Worm (Caenorhabditis elegans): Measurements from ENCODE around the gene Y71H2AM.6.

Y71H2AM.6 gene

ce11 chrIII:2780793-2781192, at the start of gene Y71H2AM.6:
TSS of gene Y71H2AM.6 (plus strand) at chrIII:2781056.
- TF ChIP-seq ceh-13 (GFP tag; optimal IDR thresholded peaks at IDR 0.05) (no peak), F13C5.2 (tag; optimal IDR thresholded peaks at IDR 0.05) (peak; percentile 20), tbx-37 (GFP tag; conservative IDR thresholded peaks at IDR 0.05) (no peak)

DNA sequence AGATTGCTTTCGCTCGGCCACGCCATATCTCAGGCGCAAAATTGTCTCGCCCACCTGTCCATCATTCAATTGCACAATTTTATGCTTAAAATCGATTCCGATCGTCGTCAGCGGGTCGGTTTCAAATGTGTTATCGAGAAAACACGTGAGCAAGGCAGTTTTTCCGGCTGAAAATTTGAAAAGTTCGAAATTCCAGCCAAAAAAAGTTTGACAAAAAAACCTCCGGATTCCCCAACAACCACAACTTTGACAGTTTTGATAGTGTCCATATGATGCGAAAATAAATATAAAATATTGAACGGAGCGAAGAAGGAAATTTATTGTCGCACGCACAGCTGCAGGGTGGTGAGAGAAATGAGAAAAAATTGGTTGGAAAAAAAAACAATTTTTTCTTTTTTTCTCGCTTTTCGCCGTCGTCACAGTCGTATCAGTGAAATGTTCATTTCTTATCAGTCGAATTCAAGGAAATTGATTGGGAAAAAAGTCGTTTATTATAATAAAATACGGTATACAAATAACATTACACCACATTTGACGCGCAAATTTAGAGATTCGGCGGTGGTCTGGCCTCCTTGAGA, 47.2 kb upstream of the Y71H2AM.6 start, which contains the start of gene Y71H2AM.12:
Gene Y71H2AM.12 (minus strand): TSS at position 486 of the 578 bp plus-strand sequence.
- TF ChIP-seq scrt-1 (GFP tag; IDR thresholded peaks at IDR 0.05) (no peak), ceh-36 (tag; optimal IDR thresholded peaks at IDR 0.05) (no peak), F13C5.2 (tag; optimal IDR thresholded peaks at IDR 0.05) (no peak), pes-1 (GFP tag; IDR thresholded peaks at IDR 0.05) (no peak)

DNA sequence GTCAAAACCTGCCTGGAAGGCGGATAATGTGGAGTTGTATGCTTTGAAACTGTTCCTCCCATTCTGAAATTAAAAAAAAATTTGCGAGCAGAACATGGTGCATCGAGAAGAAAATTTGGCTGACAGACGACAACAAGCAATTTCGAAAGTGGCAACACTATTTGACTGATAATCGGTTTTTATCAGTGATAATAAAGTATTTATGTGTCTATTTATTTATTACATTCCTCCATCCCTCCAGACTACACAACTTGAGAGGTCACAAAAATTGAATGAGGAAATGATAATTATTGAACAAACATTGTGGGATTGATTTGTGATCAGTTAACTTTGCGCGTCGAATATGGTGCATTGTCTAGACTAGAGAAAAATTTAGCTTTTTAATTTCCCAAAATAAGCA, 41.4 kb upstream of the Y71H2AM.6 start, which contains the start of gene cest-25:
Gene cest-25 (minus strand): TSS at position 63 of the 400 bp plus-strand sequence.
- TF ChIP-seq flt-1 (GFP tag; IDR thresholded peaks at IDR 0.05) (no peak), ceh-36 (tag; optimal IDR thresholded peaks at IDR 0.05) (no peak), ama-1 (optimal IDR thresholded peaks at IDR 0.05) (no peak), aly-1 (tag; optimal IDR thresholded peaks at IDR 0.05) (no peak), scrt-1 (GFP tag; IDR thresholded peaks at IDR 0.05) (no peak), B0310.2 (tag; optimal IDR thresholded peaks at IDR 0.05) (no peak), tra-4 (tag; optimal IDR thresholded peaks at IDR 0.05) (no peak), ets-7 (tag; optimal IDR thresholded peaks at IDR 0.05) (no peak), F13C5.2 (tag; optimal IDR thresholded peaks at IDR 0.05) (no peak), hnd-1 (tag; optimal IDR thresholded peaks at IDR 0.05) (no peak), pes-1 (GFP tag; IDR thresholded peaks at IDR 0.05) (no peak), sea-1 (GFP tag; conservative IDR thresholded peaks at IDR 0.05) (no peak), hmbx-1 (tag; optimal IDR thresholded peaks at IDR 0.05) (no peak), hmg-4 (GFP tag; optimal IDR thresholded peaks at IDR 0.05) (no peak), tbx-11 (GFP tag; IDR thresholded peaks at IDR 0.05) (no peak), ceh-13 (GFP tag; optimal IDR thresholded peaks at IDR 0.05) (no peak), tbx-37 (GFP tag; conservative IDR thresholded peaks at IDR 0.05) (no peak)

DNA sequence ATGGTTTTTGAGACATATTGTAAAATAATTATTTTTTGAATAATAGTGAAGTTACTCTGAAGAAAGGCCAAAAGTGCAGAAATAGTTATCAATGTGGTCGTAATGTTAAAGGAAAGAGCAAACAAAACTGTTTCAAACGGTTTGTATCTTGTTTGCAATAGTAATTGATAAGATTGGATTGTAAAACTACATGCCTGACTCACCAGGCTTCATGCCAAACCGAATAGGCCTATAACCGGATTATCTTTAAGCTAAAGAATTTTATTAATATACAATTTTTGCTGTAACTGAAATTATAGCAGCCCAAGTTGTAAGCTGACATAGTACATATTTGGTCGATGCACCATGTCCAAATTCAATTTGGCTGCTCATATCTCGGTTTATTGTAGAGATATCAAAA, 34.3 kb upstream of the Y71H2AM.6 start, which contains the start of gene Y71H2AM.14:
Gene Y71H2AM.14 (minus strand): TSS at position 101 of the 400 bp plus-strand sequence.
- TF ChIP-seq tra-4 (tag; optimal IDR thresholded peaks at IDR 0.05) (no peak), sea-1 (GFP tag; conservative IDR thresholded peaks at IDR 0.05) (no peak), pes-1 (GFP tag; IDR thresholded peaks at IDR 0.05) (no peak), B0310.2 (tag; optimal IDR thresholded peaks at IDR 0.05) (no peak), ets-7 (tag; optimal IDR thresholded peaks at IDR 0.05) (no peak), hmg-4 (GFP tag; optimal IDR thresholded peaks at IDR 0.05) (no peak), tbx-37 (GFP tag; conservative IDR thresholded peaks at IDR 0.05) (no peak), hnd-1 (tag; optimal IDR thresholded peaks at IDR 0.05) (no peak), tbx-11 (GFP tag; IDR thresholded peaks at IDR 0.05) (no peak), flt-1 (GFP tag; IDR thresholded peaks at IDR 0.05) (no peak), F13C5.2 (tag; optimal IDR thresholded peaks at IDR 0.05) (no peak), ceh-13 (GFP tag; optimal IDR thresholded peaks at IDR 0.05) (no peak), ama-1 (optimal IDR thresholded peaks at IDR 0.05) (no peak), ceh-36 (tag; optimal IDR thresholded peaks at IDR 0.05) (no peak), aly-1 (tag; optimal IDR thresholded peaks at IDR 0.05) (no peak), scrt-1 (GFP tag; IDR thresholded peaks at IDR 0.05) (no peak)

DNA sequence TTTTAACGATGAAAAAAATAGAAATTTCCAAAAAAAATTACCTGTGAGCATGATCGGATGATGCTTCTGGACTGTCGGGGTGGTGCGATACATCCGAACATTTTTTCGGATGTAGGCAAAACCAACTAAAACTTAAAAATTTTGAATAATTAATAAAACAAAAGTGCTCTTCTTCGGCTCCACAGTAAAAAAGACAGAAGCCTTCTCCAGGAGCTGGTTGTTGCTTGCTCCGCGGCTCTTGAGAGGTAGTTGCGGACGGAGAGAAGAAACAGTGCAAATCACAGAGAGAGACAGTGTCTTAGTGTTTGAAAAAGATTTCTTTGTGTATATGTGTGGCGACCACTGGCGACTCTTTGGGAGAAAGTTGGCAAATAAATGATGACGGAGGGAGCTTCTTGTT, 24.6 kb upstream of the Y71H2AM.6 start, which contains the start of gene gldi-9:
Gene gldi-9 (minus strand): TSS at position 101 of the 400 bp plus-strand sequence.
- TF ChIP-seq scrt-1 (GFP tag; IDR thresholded peaks at IDR 0.05) (no peak), pes-1 (GFP tag; IDR thresholded peaks at IDR 0.05) (no peak), B0310.2 (tag; optimal IDR thresholded peaks at IDR 0.05) (no peak), ama-1 (optimal IDR thresholded peaks at IDR 0.05) (no peak), hmbx-1 (tag; optimal IDR thresholded peaks at IDR 0.05) (no peak), tbx-37 (GFP tag; conservative IDR thresholded peaks at IDR 0.05) (no peak), sea-1 (GFP tag; conservative IDR thresholded peaks at IDR 0.05) (no peak), ets-7 (tag; optimal IDR thresholded peaks at IDR 0.05) (no peak)

DNA sequence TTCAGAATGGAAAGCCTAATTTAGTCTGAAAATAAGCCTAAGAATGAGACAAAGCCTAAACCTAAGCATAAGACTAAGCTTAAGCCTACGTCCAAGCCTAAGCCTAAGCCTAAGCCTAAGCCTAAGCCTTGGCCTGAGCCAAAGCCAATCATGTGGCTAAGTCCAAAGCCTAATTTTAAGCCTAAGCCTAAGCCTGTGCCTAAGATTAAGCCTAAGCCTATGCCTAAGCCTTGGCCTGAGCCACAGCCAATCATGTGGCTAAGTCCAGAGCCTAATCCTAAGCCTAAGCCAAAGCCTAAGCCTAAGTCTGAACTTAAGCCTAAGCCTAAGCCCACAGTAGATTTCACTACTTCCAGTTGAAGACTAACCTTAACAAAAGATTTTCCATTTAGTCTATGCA, 23.4 kb upstream of the Y71H2AM.6 start:
- TF ChIP-seq ceh-36 (tag; optimal IDR thresholded peaks at IDR 0.05) (peak; percentile 91), scrt-1 (GFP tag; IDR thresholded peaks at IDR 0.05) (no peak)

DNA sequence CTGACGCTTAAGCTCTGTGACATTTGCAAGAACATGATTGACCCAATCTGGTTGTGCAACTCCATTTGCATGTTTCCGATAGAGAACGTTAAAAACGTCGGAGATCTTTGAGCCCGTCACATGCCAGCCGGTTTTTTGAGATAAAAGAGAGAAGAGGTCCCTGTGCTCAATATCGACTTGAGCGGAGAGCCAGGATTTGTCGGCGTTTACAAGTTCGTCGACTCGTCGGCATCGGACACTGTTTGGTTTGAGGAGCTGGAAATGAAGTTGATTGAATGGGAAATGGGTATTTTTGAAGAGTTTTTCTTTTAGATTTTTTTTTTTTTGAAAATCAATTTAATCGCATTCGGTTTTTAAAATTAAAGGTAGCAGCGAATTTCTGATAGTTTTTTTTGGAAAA, 22.8 kb upstream of the Y71H2AM.6 start:
- TF ChIP-seq hmg-4 (GFP tag; optimal IDR thresholded peaks at IDR 0.05) (no peak), ama-1 (optimal IDR thresholded peaks at IDR 0.05) (no peak), ets-7 (tag; optimal IDR thresholded peaks at IDR 0.05) (no peak), scrt-1 (GFP tag; IDR thresholded peaks at IDR 0.05) (no peak), hmbx-1 (tag; optimal IDR thresholded peaks at IDR 0.05) (no peak), ceh-36 (tag; optimal IDR thresholded peaks at IDR 0.05) (no peak), flt-1 (GFP tag; IDR thresholded peaks at IDR 0.05) (no peak), tbx-11 (GFP tag; IDR thresholded peaks at IDR 0.05) (no peak), aly-1 (tag; optimal IDR thresholded peaks at IDR 0.05) (no peak), hnd-1 (tag; optimal IDR thresholded peaks at IDR 0.05) (no peak), tra-4 (tag; optimal IDR thresholded peaks at IDR 0.05) (no peak), ceh-13 (GFP tag; optimal IDR thresholded peaks at IDR 0.05) (no peak), tbx-37 (GFP tag; conservative IDR thresholded peaks at IDR 0.05) (no peak), F13C5.2 (tag; optimal IDR thresholded peaks at IDR 0.05) (no peak)

- TF ChIP-seq ceh-13 (GFP tag; optimal IDR thresholded peaks at IDR 0.05) (no peak), tra-4 (tag; optimal IDR thresholded peaks at IDR 0.05) (no peak), aly-1 (tag; optimal IDR thresholded peaks at IDR 0.05) (no peak), pes-1 (GFP tag; IDR thresholded peaks at IDR 0.05) (no peak), sea-1 (GFP tag; conservative IDR thresholded peaks at IDR 0.05) (no peak), hmbx-1 (tag; optimal IDR thresholded peaks at IDR 0.05) (no peak), B0310.2 (tag; optimal IDR thresholded peaks at IDR 0.05) (no peak), tbx-37 (GFP tag; conservative IDR thresholded peaks at IDR 0.05) (no peak), hmg-4 (GFP tag; optimal IDR thresholded peaks at IDR 0.05) (no peak), ets-7 (tag; optimal IDR thresholded peaks at IDR 0.05) (no peak), scrt-1 (GFP tag; IDR thresholded peaks at IDR 0.05) (no peak), ama-1 (optimal IDR thresholded peaks at IDR 0.05) (no peak)
Measured at ce11 chrIII:2759308-2759707, 21.5 kb upstream of the Y71H2AM.6 start.

All from whole organism, early embryonic.